Worm (Caenorhabditis elegans) whole organism, L2 larva: ENCODE results near the gene C27A2.12.

Experiments used
- alr-1 ChIP-seq: fragments of 150-350 bp; optimal IDR thresholded peaks from 2 replicates; lab custom pipeline; 2014; ENCODE audit warnings: missing biosample characterization, missing genetic modification characterization
- aly-2 ChIP-seq: fragments of 150-350 bp; optimal IDR thresholded peaks from 2 replicates; lab custom pipeline; 2014; ENCODE audit warnings: missing biosample characterization, missing genetic modification characterization
- ama-1 ChIP-seq: fragments of 150-350 bp; optimal IDR thresholded peaks from 2 replicates; lab custom pipeline; 2018; ENCODE audit warnings: inconsistent platforms
- elt-1 ChIP-seq: fragments of 150-350 bp; optimal IDR thresholded peaks from 2 replicates; lab custom pipeline; 2014; ENCODE audit warnings: missing biosample characterization, missing genetic modification characterization
- snpc-4 ChIP-seq: fragments of 150-350 bp; optimal IDR thresholded peaks from 2 replicates; lab custom pipeline; 2014; ENCODE audit warnings: missing biosample characterization, missing genetic modification characterization
- unc-62 ChIP-seq: fragments of 150-350 bp; optimal IDR thresholded peaks from 2 replicates; lab custom pipeline; 2014; ENCODE audit warnings: missing biosample characterization, missing genetic modification reagents, missing genetic modification characterization
- ztf-11 ChIP-seq: sonication (generic microtip); optimal IDR thresholded peaks from 2 replicates; lab custom pipeline; 2017; ENCODE audit warnings: missing biosample characterization, missing genetic modification characterization

DNA sequence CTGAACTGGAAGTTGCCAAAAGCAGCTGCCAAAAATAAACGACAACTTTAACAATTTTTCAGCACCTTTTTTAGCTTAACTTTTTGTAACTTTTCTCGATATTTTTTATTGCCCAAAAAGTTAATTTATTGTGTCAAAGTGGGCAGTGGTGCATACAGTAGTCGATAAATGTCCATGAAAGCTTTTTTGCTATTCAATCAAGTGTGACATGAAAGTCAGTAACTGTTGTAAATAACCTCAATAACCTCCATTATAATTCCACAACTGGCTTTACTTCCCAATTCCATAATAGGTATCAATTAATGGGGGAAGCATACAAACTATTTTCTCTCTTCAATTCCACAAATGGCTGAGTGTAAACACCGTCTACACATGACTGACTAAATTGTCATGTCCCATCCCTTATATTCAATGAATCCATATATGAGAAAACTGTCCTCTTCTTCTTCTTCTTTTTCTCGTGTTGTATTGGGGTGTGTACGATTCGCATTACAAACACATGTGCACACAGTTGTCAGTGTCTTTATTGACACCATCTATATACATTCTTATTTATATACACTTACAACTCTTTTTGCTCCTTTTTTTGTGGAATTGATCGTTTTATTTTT is 9.6 kb downstream of the C27A2.12 start:
- no peak for TF ChIP-seq ztf-11 (tag; lab: Kevin White, UChicago)
- TF ChIP-seq aly-2 (tag; lab: Kevin White, UChicago): no peak
- no peak for TF ChIP-seq ama-1 (lab: Kevin White, UChicago)
- TF ChIP-seq elt-1 (tag; lab: Kevin White, UChicago): no peak
- no peak for TF ChIP-seq alr-1 (tag; lab: Kevin White, UChicago)
- no peak for TF ChIP-seq snpc-4 (tag; lab: Kevin White, UChicago)
- TF ChIP-seq unc-62 (GFP tag; lab: Kevin White, UChicago): no peak
